Worm (Caenorhabditis elegans) whole organism, midembryonic: ENCODE results near the gene ttll-12.

Experiments used
- flt-1 ChIP-seq: fragments of 200-800 bp; sonication (Bioruptor generic); IDR thresholded peaks from 2 replicates; pipeline ENCODE4 v1.3.6; 2022; ENCODE audit warnings: missing genetic modification characterization, missing compliant biosample characterization
- ref-1 ChIP-seq: fragments of 200-800 bp; sonication (Bioruptor generic); conservative IDR thresholded peaks from 2 replicates; pipeline ENCODE4 v1.3.6; 2022; ENCODE audit warnings: missing genetic modification reagents, missing genetic modification characterization, missing compliant biosample characterization

DNA sequence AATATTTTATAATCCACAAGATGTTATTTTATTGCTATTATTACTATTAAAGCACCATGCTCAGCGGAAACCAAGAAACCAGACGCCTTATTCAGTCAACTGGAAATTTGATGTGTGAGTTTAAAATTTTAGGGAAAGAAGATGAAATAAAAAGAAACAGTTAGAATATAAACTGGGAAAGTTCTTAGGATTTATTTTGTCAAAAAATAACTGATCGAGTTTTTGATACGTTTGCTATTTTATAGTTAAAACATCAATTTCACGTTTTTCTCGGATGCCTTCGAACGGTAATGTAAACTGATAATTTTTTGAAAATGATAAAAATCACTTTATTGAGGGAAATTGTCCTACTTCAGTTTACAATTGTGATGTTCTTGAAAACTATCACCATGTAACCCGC lies 33.6 kb downstream of the ttll-12 start, which contains the start of gene C06C3.3:
- TF ChIP-seq ref-1 (GFP tag; lab: Robert Waterston, UW) = no peak
- TF ChIP-seq flt-1 (GFP tag; lab: Robert Waterston, UW) = no peak
